Fruit fly (Drosophila melanogaster) whole organism: ENCODE results near the gene CG14132.

Experiments
- CG8478 ChIP-seq: fragments of >200 bp; optimal IDR thresholded peaks from 2 replicates; lab custom pipeline; 2018; ENCODE audit warnings: inconsistent platforms
- Dll ChIP-seq: fragments of >200 bp; optimal IDR thresholded peaks from 2 replicates; lab custom pipeline; 2017
- EcR ChIP-seq, 2 experiments: fragments of >200 bp; optimal IDR thresholded peaks; 2 replicates each; lab custom pipeline; 2017; ENCODE audit warnings: missing biosample characterization in 2 of 2, missing genetic modification characterization in 2 of 2, missing genetic modification reagents in 2 of 2
- pan ChIP-seq: fragments of >200 bp; optimal IDR thresholded peaks from 2 replicates; lab custom pipeline; 2017
- psq ChIP-seq: fragments of >200 bp; optimal IDR thresholded peaks from 2 replicates; lab custom pipeline; 2017
- usp ChIP-seq: fragments of >200 bp; optimal IDR thresholded peaks from 2 replicates; lab custom pipeline; 2017; ENCODE audit warnings: missing biosample characterization, missing genetic modification characterization, mixed read lengths

DNA sequence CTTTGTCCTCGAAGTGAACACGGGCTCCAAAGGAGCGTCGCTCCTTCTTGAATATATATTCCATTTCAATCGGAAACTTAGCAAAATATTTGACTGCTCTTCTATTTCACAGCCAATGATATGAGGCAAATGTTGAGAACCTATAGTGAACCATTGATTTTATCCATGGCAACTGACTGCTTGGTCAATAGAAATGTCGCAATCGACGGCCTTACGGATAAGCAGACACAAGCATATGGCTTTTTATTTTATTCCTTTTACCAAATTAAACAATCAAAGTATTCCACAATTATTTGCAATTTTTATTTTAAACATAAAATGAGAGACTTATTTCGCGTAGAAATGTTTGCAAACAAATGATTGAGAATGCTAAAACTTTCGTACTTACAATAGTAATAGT, 15.9 kb downstream of the CG14132 start, which contains the start of gene Dnai2:
- TF ChIP-seq psq (lab: Kevin White, UChicago) (no peak), CG8478 (no peak), pan (lab: Kevin White, UChicago) (no peak), EcR (GFP tag; optimal IDR thresholded peaks at IDR 0.05; lab: Kevin White, UChicago) (no peak), Dll (no peak), usp (no peak)
